Worm (Caenorhabditis elegans) whole organism, dauer: ENCODE data around the gene T02E9.6.

Source experiments
- unc-62 ChIP-seq: sonication (generic microtip); optimal IDR thresholded peaks from 2 replicates; lab custom pipeline; 2017; ENCODE audit warnings: missing biosample characterization, missing genetic modification reagents, missing genetic modification characterization

The T02E9.6 gene

DNA sequence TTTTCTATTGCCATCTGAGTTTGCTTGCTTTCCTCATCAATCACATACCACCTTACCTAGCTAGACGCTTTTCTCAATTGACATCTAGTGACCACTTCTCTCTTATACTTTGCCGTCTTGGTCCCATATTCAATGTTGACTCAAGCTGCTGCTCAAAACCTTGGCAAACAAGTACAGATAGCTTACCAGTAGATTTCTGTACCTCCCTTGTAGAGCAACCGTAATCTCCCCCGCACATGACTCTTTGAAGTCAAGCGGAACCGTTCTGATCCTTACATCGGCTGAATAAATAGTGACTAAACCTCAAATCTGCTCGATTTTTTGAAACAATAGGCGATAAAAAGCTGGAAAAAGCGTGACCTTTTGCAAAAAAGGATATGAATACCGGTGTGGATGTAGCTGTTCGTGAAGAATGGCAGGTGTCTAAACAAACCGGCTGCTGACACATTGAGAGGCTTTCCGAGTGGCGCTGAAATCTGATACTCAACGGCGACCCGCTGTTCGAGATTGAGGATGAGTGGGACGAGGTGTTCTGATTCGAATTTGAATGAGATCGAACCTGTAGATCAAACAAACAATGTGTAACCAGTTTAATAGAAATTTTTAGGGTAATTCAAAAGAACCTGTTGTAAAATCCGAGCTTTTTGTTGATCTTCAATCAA lies 1.8 kb upstream of the T02E9.6 start:
- TF ChIP-seq unc-62 (GFP tag; lab: Kevin White, UChicago) = no peak

DNA sequence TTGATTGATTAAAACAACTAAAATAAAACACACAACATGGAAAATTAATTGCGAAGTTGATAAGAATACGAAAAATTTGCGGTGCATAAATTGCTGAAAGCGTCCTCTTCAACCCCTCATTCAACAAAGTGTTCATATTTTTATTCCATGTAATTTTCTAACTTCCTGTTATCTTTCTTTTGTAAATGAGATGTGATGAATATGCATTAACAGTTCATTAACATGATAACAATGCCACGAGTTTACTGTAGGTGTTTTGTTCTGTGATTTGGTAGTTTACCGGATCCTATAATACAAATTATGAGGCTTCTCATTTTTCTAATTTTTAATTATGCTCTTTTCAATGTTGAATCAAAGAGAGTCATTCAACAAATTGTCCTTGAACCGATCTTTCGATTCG lies 5.0 kb downstream of the T02E9.6 start, which contains the start of gene F47G9.6:
Gene F47G9.6, plus strand, starts transcription at position 301 of the 400 bp plus-strand sequence.
- TF ChIP-seq unc-62 (GFP tag; lab: Kevin White, UChicago) = no peak

DNA sequence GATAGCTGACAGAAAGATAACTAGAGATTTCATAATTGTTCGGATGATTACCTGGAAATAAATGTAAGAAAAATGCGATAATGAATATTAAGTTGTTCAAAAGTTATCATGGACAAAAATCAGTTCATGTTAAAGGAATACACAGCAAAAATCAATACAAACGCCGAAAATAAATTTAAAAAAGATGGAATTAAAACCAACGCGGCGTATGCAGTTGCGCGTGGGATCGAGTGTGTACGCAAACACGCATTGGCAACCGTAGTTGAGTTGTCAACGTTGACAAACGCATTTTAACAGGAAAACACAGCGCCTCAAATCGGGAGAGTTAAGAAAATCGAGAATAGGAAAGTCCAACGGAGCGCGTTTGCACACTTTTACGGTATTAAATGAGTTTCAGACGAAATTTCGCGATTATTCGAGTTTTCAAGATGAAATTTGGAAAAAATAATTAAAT lies 7.2 kb downstream of the T02E9.6 start, which contains the start of gene tmed-10:
Gene tmed-10, minus strand, starts transcription at position 51 of the 454 bp plus-strand sequence.
- no peak for TF ChIP-seq unc-62 (GFP tag; lab: Kevin White, UChicago)

DNA sequence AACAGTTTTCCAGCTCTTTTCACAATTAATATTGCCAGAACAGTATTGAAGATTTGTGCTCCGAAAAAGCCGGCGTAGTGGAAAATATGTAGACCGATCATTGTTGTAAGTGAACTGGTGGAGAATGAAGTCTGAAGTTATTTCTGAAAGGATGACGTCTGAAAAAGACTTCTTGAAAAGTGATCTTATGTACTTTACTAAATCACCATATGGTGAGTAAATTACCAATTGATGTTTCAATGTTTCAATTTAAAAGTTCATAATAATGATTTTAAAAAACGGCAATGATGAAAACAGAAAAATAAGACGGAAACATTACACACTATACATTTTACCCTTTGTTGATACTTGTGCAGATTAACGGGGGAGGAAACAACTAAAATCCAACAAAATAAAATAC lies 10.4 kb downstream of the T02E9.6 start, which contains the start of gene str-141:
Gene str-141, minus strand, starts transcription at position 101 of the 400 bp plus-strand sequence.
- TF ChIP-seq unc-62 (GFP tag; lab: Kevin White, UChicago) = no peak

DNA sequence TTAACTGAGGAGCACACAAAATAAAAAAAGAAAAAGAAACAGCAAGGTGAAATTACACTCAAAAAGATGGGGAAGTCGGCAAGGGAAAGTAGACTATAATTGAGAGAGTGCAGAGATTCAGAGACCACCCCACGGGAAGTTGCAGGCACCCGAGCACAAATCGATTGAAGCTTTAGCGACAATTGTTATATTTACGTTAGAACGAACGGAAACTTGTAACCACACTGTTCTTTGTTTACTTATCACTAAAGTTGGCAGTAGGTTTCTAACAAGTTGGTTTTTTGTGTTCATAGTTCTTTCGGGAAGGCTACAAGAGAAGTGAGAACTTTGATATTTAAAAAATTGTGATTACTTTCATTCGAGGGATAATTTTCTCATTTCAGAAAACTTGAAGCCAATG lies 12.4 kb downstream of the T02E9.6 start, which contains the start of gene F47G9.4:
Gene F47G9.4, minus strand, starts transcription at position 98 of the 400 bp plus-strand sequence.
- no peak for TF ChIP-seq unc-62 (GFP tag; lab: Kevin White, UChicago)

DNA sequence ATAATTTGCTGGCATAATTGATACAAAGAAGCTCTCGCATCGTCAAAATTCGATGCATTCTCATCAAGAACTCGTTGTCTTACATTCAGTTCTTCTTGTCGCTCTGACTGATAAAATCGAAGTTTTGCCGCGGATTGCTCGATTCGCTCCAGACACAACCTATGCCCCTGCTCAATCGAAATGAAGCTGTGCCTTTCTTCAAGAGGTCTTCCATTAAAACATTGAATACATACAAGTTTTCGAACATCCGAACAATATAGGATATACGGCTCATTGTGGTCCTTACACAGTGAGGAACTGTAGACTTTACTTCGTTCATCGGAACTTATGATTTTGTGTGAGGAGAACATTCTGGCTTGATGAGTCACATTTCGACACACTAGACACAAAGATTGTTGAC lies 13.2 kb downstream of the T02E9.6 start:
- no peak for TF ChIP-seq unc-62 (GFP tag; lab: Kevin White, UChicago)

DNA sequence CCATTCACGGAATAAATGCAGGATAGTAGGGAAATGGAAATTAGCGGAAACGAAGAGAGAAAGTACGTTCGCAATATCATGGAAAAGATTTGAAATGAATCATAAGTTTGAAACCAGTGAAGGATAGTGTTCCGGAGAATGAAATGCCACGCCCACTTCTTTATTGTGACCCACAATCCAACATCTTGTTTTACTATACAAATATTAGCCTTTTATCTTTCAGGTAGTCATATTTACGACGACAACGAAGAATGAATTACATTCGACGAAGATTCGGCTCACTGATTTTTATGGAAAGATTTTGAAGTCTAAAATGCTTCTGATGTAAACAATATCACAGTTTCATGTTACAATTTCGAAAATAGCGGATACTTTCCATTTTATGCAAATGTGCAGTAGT lies 17.3 kb downstream of the T02E9.6 start, which contains the start of gene cutl-18:
Gene cutl-18, minus strand, starts transcription at position 101 of the 400 bp plus-strand sequence.
- no peak for TF ChIP-seq unc-62 (GFP tag; lab: Kevin White, UChicago)

DNA sequence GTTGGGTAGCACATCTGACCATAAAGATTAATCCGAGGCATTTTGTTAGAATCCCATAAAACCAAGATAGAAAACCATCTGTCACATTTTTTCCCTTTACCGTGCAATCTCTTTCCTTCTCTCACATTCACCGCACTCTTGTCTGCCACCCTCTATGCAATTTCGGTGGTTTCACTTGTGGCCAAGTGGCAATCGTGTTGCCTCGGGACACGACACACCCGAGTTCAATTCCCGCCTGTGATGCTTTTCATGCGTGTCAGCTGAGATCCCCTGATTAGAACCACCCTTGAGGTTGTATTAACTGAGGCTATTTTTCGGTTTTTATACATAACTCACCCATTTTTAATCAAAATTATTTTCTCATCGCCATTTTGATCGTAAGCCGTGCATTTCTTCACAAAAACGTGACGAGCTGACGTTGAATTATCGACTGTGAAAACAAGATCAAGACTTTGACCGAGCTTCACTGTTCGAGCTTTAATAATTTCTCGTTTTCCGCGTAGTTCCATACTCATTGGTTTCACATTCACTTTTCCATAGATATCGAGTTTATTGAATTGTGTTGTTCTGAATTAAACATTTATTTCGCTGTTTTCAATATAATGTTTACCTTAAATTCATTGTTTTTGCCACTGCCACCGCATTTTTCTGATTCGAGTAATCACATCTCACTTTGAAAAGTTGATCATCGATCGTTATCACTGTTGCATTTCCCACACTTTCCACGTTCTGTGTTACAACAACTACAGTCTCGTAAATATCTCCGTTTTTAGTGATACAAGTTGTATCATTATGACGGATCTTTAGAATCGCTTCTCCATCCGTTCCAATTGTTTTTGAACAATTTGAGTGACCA lies 19.8 kb downstream of the T02E9.6 start:
- TF ChIP-seq unc-62 (GFP tag; lab: Kevin White, UChicago) = no peak

DNA sequence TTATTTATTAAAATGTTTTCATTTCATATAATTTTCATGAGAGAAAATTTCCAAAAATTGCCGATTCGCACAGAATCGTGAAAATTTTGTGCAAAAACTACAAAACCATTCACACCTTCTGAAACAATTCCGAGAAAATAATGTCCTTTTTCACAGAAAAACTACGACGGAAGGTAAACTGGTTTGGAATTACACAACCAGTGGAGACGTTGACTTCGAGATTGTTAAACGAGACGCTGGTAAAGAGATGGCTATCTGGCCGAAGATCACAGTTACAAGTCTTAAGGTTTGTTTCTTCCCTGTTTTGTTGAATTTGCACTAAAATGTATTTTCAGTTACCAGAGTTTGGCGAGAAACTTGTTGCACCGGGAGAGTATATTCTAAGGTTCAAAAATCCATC lies 21.2 kb downstream of the T02E9.6 start:
- TF ChIP-seq unc-62 (GFP tag; lab: Kevin White, UChicago) = no peak

DNA sequence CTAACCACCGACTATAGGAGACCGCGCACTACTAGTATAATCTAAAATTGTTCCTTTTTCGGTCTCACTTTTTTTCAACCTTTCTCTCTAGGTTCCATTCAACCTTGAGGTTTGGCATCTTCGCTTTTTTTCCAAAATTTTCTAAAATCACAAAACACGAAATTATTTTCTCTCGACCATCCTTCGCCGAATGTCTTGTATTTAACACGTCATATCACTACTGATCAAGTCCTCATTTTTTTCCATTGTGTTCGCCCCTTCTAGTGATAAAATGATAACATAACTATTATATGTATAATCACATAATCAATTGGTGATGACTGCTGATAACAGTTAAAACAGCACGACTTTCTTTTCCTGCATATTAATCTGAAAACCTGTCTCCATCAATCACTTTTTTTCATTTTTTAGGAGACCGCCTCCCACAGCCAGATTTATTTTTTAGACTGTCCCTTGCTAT lies 23.1 kb downstream of the T02E9.6 start, which contains the start of gene T03F7.7:
Gene T03F7.7, plus strand, starts transcription at position 410 of the 460 bp plus-strand sequence.
- TF ChIP-seq unc-62 (GFP tag; lab: Kevin White, UChicago) = no peak

DNA sequence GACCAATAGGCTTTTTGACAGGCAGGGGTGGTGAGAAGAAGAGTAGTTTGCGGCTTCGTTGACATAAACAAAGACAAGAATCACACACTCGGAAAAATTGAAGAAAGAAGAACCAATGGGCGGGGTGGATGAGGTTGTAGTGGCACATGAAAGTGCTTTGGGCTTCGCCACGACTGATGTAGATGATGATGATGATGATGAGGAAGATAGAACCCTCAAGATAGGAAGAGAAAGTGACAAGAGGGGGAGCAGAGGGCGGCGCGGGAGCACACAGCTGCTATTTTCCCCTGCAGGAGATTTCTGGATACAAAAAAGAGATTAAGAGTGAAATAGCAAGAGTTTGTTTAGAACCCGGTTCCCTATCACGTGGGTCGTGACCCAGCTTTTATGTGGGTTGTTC lies 25.2 kb downstream of the T02E9.6 start:
- no peak for TF ChIP-seq unc-62 (GFP tag; lab: Kevin White, UChicago)

DNA sequence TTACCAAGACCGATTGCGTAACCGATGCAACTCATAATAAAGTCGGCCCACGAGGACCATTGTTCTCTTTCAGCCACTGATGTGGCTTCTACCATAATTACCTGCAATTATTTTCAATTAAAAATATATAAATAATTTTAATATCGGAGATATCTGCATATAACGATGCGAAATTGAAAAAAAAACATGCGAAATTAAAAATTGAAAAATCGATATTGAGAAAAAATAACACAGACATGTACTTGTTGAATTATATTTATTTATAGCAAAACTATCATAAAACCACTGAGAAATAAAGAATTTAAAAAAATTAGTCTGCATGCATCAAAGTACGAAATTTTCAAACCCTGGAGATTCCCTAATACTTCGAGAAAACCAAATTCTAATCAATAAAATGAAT lies 25.7 kb downstream of the T02E9.6 start, which contains the start of gene snf-11:
Gene snf-11, minus strand, starts transcription at position 101 of the 400 bp plus-strand sequence.
- TF ChIP-seq unc-62 (GFP tag; lab: Kevin White, UChicago) = no peak

DNA sequence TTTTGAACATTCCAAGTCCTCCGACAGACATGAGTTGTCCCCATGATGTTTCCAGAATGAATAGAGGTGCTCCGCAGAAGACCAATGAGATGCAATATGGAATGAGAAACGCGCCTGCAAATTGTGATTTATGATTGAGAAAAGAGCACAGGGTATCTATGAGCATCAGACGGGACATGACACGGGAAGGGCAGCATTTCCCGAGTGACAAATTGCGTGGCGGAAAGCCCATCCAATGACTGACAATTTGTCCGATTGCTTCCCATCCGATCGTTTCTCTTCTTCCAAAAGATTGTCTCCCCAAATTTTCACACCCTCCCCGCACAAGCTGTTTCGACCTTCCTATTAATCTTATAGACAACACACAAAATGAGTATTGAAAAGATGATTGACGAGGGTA lies 26.3 kb downstream of the T02E9.6 start:
- TF ChIP-seq unc-62 (GFP tag; lab: Kevin White, UChicago) = no peak

DNA sequence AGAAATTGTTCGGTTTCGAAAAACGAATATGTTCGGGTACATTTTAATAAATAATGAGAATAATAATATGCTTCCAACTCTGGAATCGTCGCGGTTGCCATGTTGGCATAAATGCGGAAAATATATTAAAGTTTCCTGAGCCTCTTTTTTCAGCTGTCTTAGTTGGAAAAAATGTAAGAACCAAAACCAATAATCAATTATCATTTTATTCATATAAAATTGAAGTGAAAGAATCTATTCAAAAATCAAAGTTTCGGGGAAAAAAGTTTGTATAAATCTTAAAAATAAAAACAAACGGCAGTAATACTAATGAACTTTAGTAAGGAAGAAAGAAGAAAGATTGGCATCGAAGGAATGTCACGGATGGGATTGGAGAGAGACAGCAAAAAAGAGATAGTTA lies 29.2 kb downstream of the T02E9.6 start, which contains the start of gene srh-45:
Gene srh-45, minus strand, starts transcription at position 101 of the 400 bp plus-strand sequence.
- TF ChIP-seq unc-62 (GFP tag; lab: Kevin White, UChicago) = no peak

DNA sequence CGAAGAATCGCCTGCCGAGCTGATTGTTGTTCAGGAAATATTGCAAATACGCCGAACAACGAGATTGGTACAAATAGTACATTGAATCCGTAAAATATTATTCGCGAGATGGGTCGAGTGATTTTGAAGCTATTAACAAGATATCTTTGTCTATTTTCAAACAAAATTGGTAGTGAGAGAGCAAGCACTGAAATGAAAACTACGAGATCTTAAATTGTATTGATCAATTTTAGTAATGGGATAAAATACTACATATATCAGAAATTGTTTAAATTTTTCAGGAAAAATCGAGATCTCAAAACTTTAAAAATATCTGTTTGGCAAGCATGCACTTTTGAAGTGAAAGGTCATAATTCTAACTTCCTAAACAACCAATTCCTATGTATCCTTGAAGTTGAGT lies 29.9 kb downstream of the T02E9.6 start:
- TF ChIP-seq unc-62 (GFP tag; lab: Kevin White, UChicago) = no peak

DNA sequence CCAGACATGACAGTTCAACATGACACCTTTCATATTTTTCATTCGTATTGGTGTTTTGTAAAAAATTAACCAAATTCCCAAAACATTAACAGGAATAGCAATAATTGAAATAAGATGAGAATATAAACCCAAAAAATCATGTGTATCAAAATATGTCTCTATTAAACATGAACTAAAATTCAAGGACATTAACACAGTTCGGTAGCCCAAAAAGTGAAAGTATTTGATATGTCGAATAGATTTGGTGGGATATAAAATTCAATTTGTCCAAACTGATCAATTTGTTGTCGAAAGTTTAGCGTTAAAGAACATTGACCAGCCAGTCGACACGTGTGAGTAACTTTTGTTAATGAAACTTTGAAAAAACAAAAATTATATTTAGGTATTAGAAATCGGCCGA lies 31.4 kb downstream of the T02E9.6 start, which contains the start of gene srh-46:
Gene srh-46, minus strand, starts transcription at position 189 of the 400 bp plus-strand sequence.
- TF ChIP-seq unc-62 (GFP tag; lab: Kevin White, UChicago) = no peak
